Fruit fly (Drosophila melanogaster): ENCODE measurements around the gene Ir87a.

dm6 chr3R:13401722-13402296, 18.3 kb upstream of the Ir87a start, which contains the start of gene GILT1:
- TF ChIP-seq Vsx2 (GFP tag; optimal IDR thresholded peaks at IDR 0.05; ENCODE audit: partially characterized antibody), result no peak
- no peak for TF ChIP-seq psq (GFP tag; optimal IDR thresholded peaks at IDR 0.05)
- TF ChIP-seq Hr78 (GFP tag; optimal IDR thresholded peaks at IDR 0.05), result no peak
- TF ChIP-seq usp (GFP tag; optimal IDR thresholded peaks at IDR 0.05), result no peak
- TF ChIP-seq N (GFP tag; optimal IDR thresholded peaks at IDR 0.05), result no peak
- TF ChIP-seq Myc (optimal IDR thresholded peaks at IDR 0.05), result no peak
- TF ChIP-seq lola (GFP tag; optimal IDR thresholded peaks at IDR 0.05), result no peak
- TF ChIP-seq jim (GFP tag; optimal IDR thresholded peaks at IDR 0.05), result no peak
